Worm (Caenorhabditis elegans) whole organism, young adult: ENCODE data around the gene T13C5.7.

Experiments
- B0261.1 ChIP-seq: sonication (generic microtip); optimal IDR thresholded peaks from 2 replicates; lab custom pipeline; 2016; ENCODE audit warnings: mild to moderate bottlenecking, missing genetic modification characterization, moderate library complexity, missing compliant biosample characterization
- C06A6.2 ChIP-seq: fragments of 200-800 bp; sonication (Bioruptor generic); conservative IDR thresholded peaks from 2 replicates; pipeline ENCODE4 v1.3.6; 2022; ENCODE audit warnings: missing genetic modification characterization, missing compliant biosample characterization
- D2030.7 ChIP-seq: fragments of 200-800 bp; sonication (Bioruptor generic); IDR thresholded peaks from 2 replicates; pipeline ENCODE4 v1.3.6; 2022; ENCODE audit warnings: missing genetic modification reagents, missing genetic modification characterization, missing compliant biosample characterization
- F57A8.1 ChIP-seq: fragments of 200-800 bp; sonication (Bioruptor generic); optimal IDR thresholded peaks from 2 replicates; lab custom pipeline; 2018; ENCODE audit warnings: mild to moderate bottlenecking, missing genetic modification characterization, moderate library complexity, missing compliant biosample characterization
- K12H6.12 ChIP-seq: fragments of 200-800 bp; sonication (Bioruptor generic); optimal IDR thresholded peaks from 2 replicates; lab custom pipeline; 2018; ENCODE audit warnings: mild to moderate bottlenecking, missing genetic modification characterization, missing compliant biosample characterization
- T07F8.4 ChIP-seq: sonication (generic microtip); optimal IDR thresholded peaks from 2 replicates; lab custom pipeline; 2016; ENCODE audit warnings: mild to moderate bottlenecking, missing genetic modification characterization, moderate library complexity, missing compliant biosample characterization
- T26A5.8 ChIP-seq: sonication (generic microtip); optimal IDR thresholded peaks from 2 replicates; lab custom pipeline; 2016; ENCODE audit warnings: missing genetic modification characterization, missing compliant biosample characterization
- Y95B8A.8 ChIP-seq: fragments of 200-800 bp; sonication (Bioruptor generic); IDR thresholded peaks from 2 replicates; pipeline ENCODE4 v1.3.6; 2022; ENCODE audit warnings: missing genetic modification reagents, missing genetic modification characterization, missing compliant biosample characterization
- ama-1 ChIP-seq, 3 experiments: fragments of 150-350 bp in 1 of 3; sonication (generic microtip) in 2 of 3; optimal IDR thresholded peaks; 2 replicates each; lab custom pipeline; 2014 to 2018; ENCODE audit warnings: missing biosample characterization in 2 of 3, missing genetic modification characterization in 2 of 3, missing genetic modification reagents in 2 of 3
- athp-1 ChIP-seq: sonication (generic microtip); optimal IDR thresholded peaks from 2 replicates; lab custom pipeline; 2017; ENCODE audit warnings: mild to moderate bottlenecking, missing genetic modification characterization, missing compliant biosample characterization
- attf-3 ChIP-seq: fragments of 200-800 bp; sonication (Bioruptor generic); conservative IDR thresholded peaks from 2 replicates; pipeline ENCODE4 v1.3.6; 2022; ENCODE audit warnings: missing genetic modification reagents, missing genetic modification characterization, missing compliant biosample characterization
- ceh-40 ChIP-seq: fragments of 200-800 bp; sonication (Bioruptor generic); IDR thresholded peaks from 2 replicates; pipeline ENCODE4 v1.3.6; 2022; ENCODE audit warnings: missing genetic modification characterization, missing compliant biosample characterization
- egl-18 ChIP-seq: fragments of 200-800 bp; sonication (Bioruptor generic); IDR thresholded peaks from 2 replicates; pipeline ENCODE4 v1.3.6; 2022; ENCODE audit warnings: missing genetic modification reagents, missing genetic modification characterization, missing compliant biosample characterization
- hmg-20 ChIP-seq: fragments of 200-800 bp; sonication (Bioruptor generic); IDR thresholded peaks from 2 replicates; pipeline ENCODE4 v1.3.6; 2022; ENCODE audit warnings: missing genetic modification reagents, missing genetic modification characterization, missing compliant biosample characterization
- let-526 ChIP-seq: fragments of 200-800 bp; sonication (Bioruptor generic); IDR thresholded peaks from 2 replicates; pipeline ENCODE4 v1.3.6; 2022; ENCODE audit warnings: missing genetic modification reagents, missing genetic modification characterization, missing compliant biosample characterization
- lsl-1 ChIP-seq: fragments of 200-800 bp; sonication (Bioruptor generic); optimal IDR thresholded peaks from 2 replicates; lab custom pipeline; 2018; ENCODE audit warnings: mild to moderate bottlenecking, missing genetic modification characterization, moderate library complexity, missing compliant biosample characterization
- lsy-27 ChIP-seq: sonication (generic microtip); optimal IDR thresholded peaks from 2 replicates; lab custom pipeline; 2017; ENCODE audit warnings: missing genetic modification characterization, mild to moderate bottlenecking, missing compliant biosample characterization, antibody characterized with exemption, missing genotype, borderline replicate concordance; ENCODE audit not compliant: insufficient read depth
- madf-10 ChIP-seq: sonication (generic microtip); optimal IDR thresholded peaks from 2 replicates; lab custom pipeline; 2016; ENCODE audit warnings: mild to moderate bottlenecking, missing genetic modification characterization, missing compliant biosample characterization
- madf-3 ChIP-seq: fragments of 200-800 bp; sonication (Bioruptor generic); IDR thresholded peaks from 2 replicates; pipeline ENCODE4 v1.3.6; 2022; ENCODE audit warnings: missing genetic modification reagents, missing genetic modification characterization, missing compliant biosample characterization
- mes-4 ChIP-seq: sonication (generic microtip); optimal IDR thresholded peaks from 2 replicates; lab custom pipeline; 2016; ENCODE audit warnings: missing genotype, missing genetic modification characterization, missing compliant biosample characterization
- mxl-1 ChIP-seq: sonication (generic microtip); optimal IDR thresholded peaks from 2 replicates; lab custom pipeline; 2016; ENCODE audit warnings: missing genetic modification characterization, missing compliant biosample characterization
- nhr-179 ChIP-seq: sonication (generic microtip); optimal IDR thresholded peaks from 2 replicates; lab custom pipeline; 2016; ENCODE audit warnings: mild to moderate bottlenecking, missing genetic modification characterization, missing compliant biosample characterization
- nhr-80 ChIP-seq: sonication (generic microtip); optimal IDR thresholded peaks from 2 replicates; lab custom pipeline; 2016; ENCODE audit warnings: missing genetic modification characterization, missing compliant biosample characterization
- rec-8 ChIP-seq, 2 experiments: sonication (generic microtip); optimal IDR thresholded peaks; 2 replicates each; lab custom pipeline; 2016; ENCODE audit warnings: mild to moderate bottlenecking in 2 of 2, missing genetic modification characterization in 2 of 2, missing genetic modification reagents in 2 of 2, missing genotype in 2 of 2, missing biosample characterization in 1 of 2, missing compliant biosample characterization in 1 of 2, moderate library complexity in 1 of 2
- sdz-38 ChIP-seq: sonication (generic microtip); optimal IDR thresholded peaks from 2 replicates; lab custom pipeline; 2016; ENCODE audit warnings: missing genotype, missing genetic modification characterization, missing compliant biosample characterization
- sea-2 ChIP-seq: fragments of 200-800 bp; sonication (Bioruptor generic); IDR thresholded peaks from 2 replicates; pipeline ENCODE4 v1.3.6; 2022; ENCODE audit warnings: missing genetic modification characterization, missing compliant biosample characterization
- snpc-1.1 ChIP-seq: sonication (generic microtip); optimal IDR thresholded peaks from 2 replicates; lab custom pipeline; 2017; ENCODE audit warnings: missing genetic modification characterization, mild to moderate bottlenecking, missing compliant biosample characterization, antibody characterized with exemption, moderate library complexity, missing genotype, missing genetic modification reagents; ENCODE audit not compliant: insufficient read depth
- snpc-3.4 ChIP-seq: sonication (generic microtip); optimal IDR thresholded peaks from 2 replicates; lab custom pipeline; 2017; ENCODE audit warnings: missing genetic modification characterization, mild to moderate bottlenecking, missing compliant biosample characterization, antibody characterized with exemption, moderate library complexity, missing genotype, missing genetic modification reagents
- snpc-4 ChIP-seq, 5 experiments: fragments of 150-350 bp in 1 of 5; sonication (generic microtip) in 4 of 5; optimal IDR thresholded peaks; 2 replicates each; lab custom pipeline; 2014 to 2018; ENCODE audit warnings: missing genetic modification characterization in 5 of 5, missing biosample characterization in 3 of 5, antibody characterized with exemption in 2 of 5, mild to moderate bottlenecking in 2 of 5, missing compliant biosample characterization in 2 of 5, missing genotype in 2 of 5, moderate library complexity in 2 of 5, missing genetic modification reagents in 1 of 5
- somi-1 ChIP-seq: fragments of 200-800 bp; sonication (Bioruptor generic); optimal IDR thresholded peaks from 2 replicates; lab custom pipeline; 2018; ENCODE audit warnings: mild to moderate bottlenecking, missing genetic modification characterization, missing compliant biosample characterization
- sptf-2 ChIP-seq: fragments of 200-800 bp; sonication (Bioruptor generic); optimal IDR thresholded peaks from 2 replicates; lab custom pipeline; 2018; ENCODE audit warnings: mild to moderate bottlenecking, missing genetic modification characterization, missing compliant biosample characterization
- tbp1 ChIP-seq: fragments of 200-800 bp; sonication (Bioruptor generic); optimal IDR thresholded peaks from 2 replicates; lab custom pipeline; 2018; ENCODE audit warnings: mild to moderate bottlenecking, missing genetic modification characterization, missing compliant biosample characterization
- tlf-1 ChIP-seq: fragments of 200-800 bp; sonication (Bioruptor generic); optimal IDR thresholded peaks from 2 replicates; lab custom pipeline; 2018; ENCODE audit warnings: mild to moderate bottlenecking, missing genetic modification characterization, missing compliant biosample characterization
- unc-130 ChIP-seq: sonication (generic microtip); optimal IDR thresholded peaks from 2 replicates; lab custom pipeline; 2016; ENCODE audit warnings: missing genetic modification reagents, missing genetic modification characterization, missing compliant biosample characterization
- zim-3 ChIP-seq: sonication (generic microtip); optimal IDR thresholded peaks from 2 replicates; lab custom pipeline; 2017; ENCODE audit warnings: mild to moderate bottlenecking, missing genetic modification characterization, moderate library complexity, missing compliant biosample characterization
- ztf-22 ChIP-seq: fragments of 200-800 bp; sonication (Bioruptor generic); optimal IDR thresholded peaks from 2 replicates; lab custom pipeline; 2018; ENCODE audit warnings: mild to moderate bottlenecking, missing genetic modification characterization, moderate library complexity, missing compliant biosample characterization
- ztf-25 ChIP-seq: fragments of 200-800 bp; sonication (Bioruptor generic); IDR thresholded peaks from 2 replicates; pipeline ENCODE4 v1.3.6; 2022; ENCODE audit warnings: missing genetic modification reagents, missing genetic modification characterization, missing compliant biosample characterization
- ztf-3 ChIP-seq: fragments of 200-800 bp; sonication (Bioruptor generic); optimal IDR thresholded peaks from 2 replicates; lab custom pipeline; 2018; ENCODE audit warnings: mild to moderate bottlenecking, missing genetic modification characterization, missing compliant biosample characterization

Gene T13C5.7

ce11 chrX:6178989-6179388 lies 1.4 kb upstream of the T13C5.7 start:
- TF ChIP-seq snpc-3.4 (tag; lab: Kevin White, UChicago) (no peak), zim-3 (tag; lab: Kevin White, UChicago) (no peak), snpc-4 (GFP tag; optimal IDR thresholded peaks at IDR 0.05; lab: Kevin White, UChicago) (no peak), snpc-4 (tag; optimal IDR thresholded peaks at IDR 0.05; lab: Kevin White, UChicago) (no peak), ztf-22 (no peak), sptf-2 (no peak), madf-10 (tag; lab: Kevin White, UChicago) (no peak), egl-18 (GFP tag; lab: Robert Waterston, UW) (no peak), sdz-38 (no peak), sea-2 (GFP tag; lab: Robert Waterston, UW) (no peak), B0261.1 (tag; lab: Kevin White, UChicago) (no peak)

- TF ChIP-seq snpc-1.1 (tag; lab: Kevin White, UChicago) (no peak), T07F8.4 (tag; lab: Kevin White, UChicago) (no peak), attf-3 (GFP tag; lab: Robert Waterston, UW) (no peak), T26A5.8 (tag; lab: Kevin White, UChicago) (no peak), tlf-1 (GFP tag; lab: Kevin White, UChicago) (no peak), nhr-80 (tag; lab: Kevin White, UChicago) (no peak), lsl-1 (GFP tag; lab: Kevin White, UChicago) (no peak), sea-2 (GFP tag; lab: Robert Waterston, UW) (no peak), somi-1 (GFP tag; lab: Kevin White, UChicago) (no peak), tbp1 (GFP tag; lab: Kevin White, UChicago) (no peak), K12H6.12 (tag; lab: Kevin White, UChicago) (no peak), C06A6.2 (GFP tag; lab: Robert Waterston, UW) (no peak), unc-130 (GFP tag; lab: Kevin White, UChicago) (no peak), ztf-3 (GFP tag; lab: Kevin White, UChicago) (no peak)
Measured at ce11 chrX:6184709-6185108, 4.3 kb downstream of the T13C5.7 start, which contains the start of gene T13C5.2. TSS of gene T13C5.2 (plus strand) at chrX:6185009.

ce11 chrX:6187848-6188247 lies 7.5 kb downstream of the T13C5.7 start, which contains the start of gene T13C5.10:
TSS of gene T13C5.10 (plus strand) at chrX:6188148.
- TF ChIP-seq mes-4 (tag; lab: Kevin White, UChicago) (no peak), nhr-80 (tag; lab: Kevin White, UChicago) (no peak), ztf-25 (GFP tag; lab: Robert Waterston, UW) (no peak), D2030.7 (GFP tag; lab: Robert Waterston, UW) (no peak), ama-1 (optimal IDR thresholded peaks at IDR 0.05; lab: Kevin White, UChicago) (no peak), ama-1 (GFP tag; optimal IDR thresholded peaks at IDR 0.05; lab: Kevin White, UChicago) (no peak), snpc-3.4 (tag; lab: Kevin White, UChicago) (no peak), F57A8.1 (GFP tag; lab: Kevin White, UChicago) (no peak), Y95B8A.8 (GFP tag; lab: Robert Waterston, UW) (no peak), egl-18 (GFP tag; lab: Robert Waterston, UW) (no peak), lsy-27 (no peak), rec-8 (tag; optimal IDR thresholded peaks at IDR 0.05; lab: Kevin White, UChicago) (no peak), hmg-20 (GFP tag; lab: Robert Waterston, UW) (no peak)

ce11 chrX:6189955-6190354 lies 9.6 kb downstream of the T13C5.7 start, which contains the start of gene T13C5.9:
TSS of gene T13C5.9 (plus strand) at chrX:6190255.
- TF ChIP-seq mxl-1, result no peak
- TF ChIP-seq egl-18 (GFP tag; lab: Robert Waterston, UW), result no peak
- no peak for TF ChIP-seq athp-1 (tag; lab: Kevin White, UChicago)
- TF ChIP-seq lsy-27, result no peak
- no peak for TF ChIP-seq madf-3 (GFP tag; lab: Robert Waterston, UW)
- no peak for TF ChIP-seq nhr-179
- no peak for TF ChIP-seq let-526 (GFP tag; lab: Robert Waterston, UW)
- TF ChIP-seq ceh-40, result no peak
